Worm (Caenorhabditis elegans): Measurements from ENCODE around the gene rpb-6.

- TF ChIP-seq flt-1 (GFP tag; IDR thresholded peaks at IDR 0.05) (no peak), ztf-29 (GFP tag; IDR thresholded peaks at IDR 0.05) (no peak), klf-2 (GFP tag; conservative IDR thresholded peaks at IDR 0.05) (no peak)
Measured at ce11 chrII:10596462-10596861, 17.3 kb downstream of the rpb-6 start, which contains the start of gene C14A4.7.

All from whole organism, midembryonic.